Worm (Caenorhabditis elegans) whole organism, L4 larva: ENCODE measurements around the gene T28D9.1.

Source experiments
- D1046.2 ChIP-seq: fragments of 200-800 bp; sonication (Bioruptor generic); IDR thresholded peaks from 2 replicates; pipeline ENCODE4 v1.3.6; 2022; ENCODE audit warnings: missing genetic modification characterization, missing compliant biosample characterization
- F10B5.3 ChIP-seq: sonication (generic microtip); optimal IDR thresholded peaks from 2 replicates; lab custom pipeline; 2016; ENCODE audit warnings: mild to moderate bottlenecking, missing genetic modification characterization, missing compliant biosample characterization
- F26F4.8 ChIP-seq: fragments of 200-800 bp; sonication (Bioruptor generic); conservative IDR thresholded peaks from 2 replicates; pipeline ENCODE4 v1.3.6; 2022; ENCODE audit warnings: missing genetic modification characterization, missing compliant biosample characterization
- F37D6.2 ChIP-seq: sonication (generic microtip); optimal IDR thresholded peaks from 2 replicates; lab custom pipeline; 2016; ENCODE audit warnings: mild to moderate bottlenecking, missing genetic modification characterization, missing compliant biosample characterization
- F44E2.7 ChIP-seq: fragments of 200-800 bp; sonication (Bioruptor generic); IDR thresholded peaks from 2 replicates; pipeline ENCODE4 v2.1.2; 2022; ENCODE audit warnings: missing genetic modification characterization, missing compliant biosample characterization
- R02D3.7 ChIP-seq: fragments of 150-350 bp; sonication (generic microtip); optimal IDR thresholded peaks from 3 replicates; lab custom pipeline; 2014; ENCODE audit warnings: missing biosample characterization, missing genetic modification characterization
- T26A8.4 ChIP-seq: fragments of 200-800 bp; sonication (Bioruptor generic); IDR thresholded peaks from 2 replicates; pipeline ENCODE4 v1.3.6; 2022; ENCODE audit warnings: missing genetic modification characterization, missing compliant biosample characterization
- Y105C5A.15 ChIP-seq: fragments of 200-800 bp; sonication (Bioruptor generic); IDR thresholded peaks from 2 replicates; pipeline ENCODE4 v1.3.6; 2022; ENCODE audit warnings: missing genetic modification characterization, missing compliant biosample characterization
- ZK337.2 ChIP-seq: fragments of 200-800 bp; sonication (Bioruptor generic); IDR thresholded peaks from 2 replicates; pipeline ENCODE4 v1.3.6; 2022; ENCODE audit warnings: missing genetic modification reagents, missing genetic modification characterization, missing compliant biosample characterization
- ZK546.5 ChIP-seq, 2 experiments: sonication (generic microtip); optimal IDR thresholded peaks; 2 replicates each; lab custom pipeline; 2017; ENCODE audit warnings: missing biosample characterization in 2 of 2, missing genetic modification characterization in 2 of 2
- aha-1 ChIP-seq: fragments of 150-350 bp; peaks from one replicate; lab custom pipeline; 2014; ENCODE audit warnings: missing biosample characterization, missing genetic modification characterization
- aly-2 ChIP-seq: sonication (generic microtip); optimal IDR thresholded peaks from 2 replicates; lab custom pipeline; 2018; ENCODE audit warnings: missing biosample characterization, missing genetic modification characterization
- ceh-20 ChIP-seq: fragments of 200-800 bp; sonication (Bioruptor generic); IDR thresholded peaks from 2 replicates; pipeline ENCODE4 v1.3.6; 2022; ENCODE audit warnings: missing genetic modification reagents, missing genetic modification characterization, missing compliant biosample characterization
- ceh-32 ChIP-seq: sonication (generic microtip); optimal IDR thresholded peaks from 2 replicates; lab custom pipeline; 2016; ENCODE audit warnings: mild to moderate bottlenecking, missing genetic modification characterization, missing compliant biosample characterization; ENCODE audit not compliant: poor library complexity
- ctbp-1 ChIP-seq: fragments of 200-800 bp; sonication (Bioruptor generic); IDR thresholded peaks from 2 replicates; pipeline ENCODE4 v1.3.6; 2022; ENCODE audit warnings: missing genetic modification reagents, missing genetic modification characterization, missing compliant biosample characterization
- dmd-6 ChIP-seq: fragments of 200-800 bp; sonication (Bioruptor generic); IDR thresholded peaks from 2 replicates; pipeline ENCODE4 v1.3.6; 2022; ENCODE audit warnings: missing genetic modification reagents, missing genetic modification characterization, missing compliant biosample characterization
- dpl-1 ChIP-seq: fragments of 150-350 bp; optimal IDR thresholded peaks from 2 replicates; lab custom pipeline; 2014; ENCODE audit warnings: missing biosample characterization, missing genetic modification reagents, missing genetic modification characterization
- duxl-1 ChIP-seq: sonication (generic microtip); optimal IDR thresholded peaks from 2 replicates; lab custom pipeline; 2016; ENCODE audit warnings: mild to moderate bottlenecking, missing genetic modification characterization, moderate library complexity, missing compliant biosample characterization; ENCODE audit not compliant: poor library complexity
- egl-43 ChIP-seq: fragments of 200-800 bp; sonication (Bioruptor generic); IDR thresholded peaks from 2 replicates; pipeline ENCODE4 v1.3.6; 2022; ENCODE audit warnings: missing genetic modification reagents, missing genetic modification characterization, missing compliant biosample characterization
- gei-8 ChIP-seq: fragments of 200-800 bp; sonication (Bioruptor generic); optimal IDR thresholded peaks from 2 replicates; lab custom pipeline; 2018; ENCODE audit warnings: mild to moderate bottlenecking, missing genetic modification characterization, missing compliant biosample characterization
- hif-1 ChIP-seq, 2 experiments: sonication (generic microtip); optimal IDR thresholded peaks; 2 replicates each; lab custom pipeline; 2016 to 2017; ENCODE audit warnings: missing compliant biosample characterization in 2 of 2, missing genetic modification characterization in 2 of 2, missing genetic modification reagents in 2 of 2, missing genotype in 2 of 2, mild to moderate bottlenecking in 1 of 2
- hlh-11 ChIP-seq: fragments of 200-800 bp; sonication (Bioruptor generic); optimal IDR thresholded peaks from 2 replicates; lab custom pipeline; 2018; ENCODE audit warnings: mild to moderate bottlenecking, missing genetic modification characterization, missing compliant biosample characterization
- hlh-30 ChIP-seq: sonication (generic microtip); optimal IDR thresholded peaks from 2 replicates; lab custom pipeline; 2017; ENCODE audit warnings: antibody characterized with exemption, mild to moderate bottlenecking, missing genetic modification characterization, missing compliant biosample characterization; ENCODE audit not compliant: insufficient read depth
- hmg-1.1 ChIP-seq: fragments of 200-800 bp; sonication (Bioruptor generic); IDR thresholded peaks from 2 replicates; pipeline ENCODE4 v1.3.6; 2022; ENCODE audit warnings: missing genetic modification reagents, missing genetic modification characterization, missing compliant biosample characterization
- lim-7 ChIP-seq: fragments of 200-800 bp; sonication (Bioruptor generic); IDR thresholded peaks from 2 replicates; pipeline ENCODE4 v1.3.6; 2022; ENCODE audit warnings: missing genetic modification characterization, missing compliant biosample characterization
- lin-13 ChIP-seq: fragments of 150-350 bp; optimal IDR thresholded peaks from 2 replicates; lab custom pipeline; 2014; ENCODE audit warnings: missing biosample characterization, missing genetic modification reagents, missing genetic modification characterization
- lin-38 ChIP-seq: fragments of 200-800 bp; sonication (Bioruptor generic); IDR thresholded peaks from 2 replicates; pipeline ENCODE4 v1.3.6; 2022; ENCODE audit warnings: missing genetic modification reagents, missing genetic modification characterization, missing compliant biosample characterization
- lsy-2 ChIP-seq, 2 experiments: fragments of 150-350 bp in 1 of 2; sonication (generic microtip) in 1 of 2; optimal IDR thresholded peaks; 2 replicates each; lab custom pipeline; 2014 to 2017; ENCODE audit warnings: missing biosample characterization in 2 of 2, missing genetic modification characterization in 2 of 2
- madf-5 ChIP-seq, 2 experiments: fragments of 200-800 bp; sonication (Bioruptor generic); IDR thresholded peaks; 2 replicates each; pipeline ENCODE4 v1.3.6; 2022; ENCODE audit warnings: missing compliant biosample characterization in 2 of 2, missing genetic modification characterization in 2 of 2
- mdl-1 ChIP-seq, 2 experiments: fragments of 150-350 bp in 1 of 2; sonication (generic microtip) in 1 of 2; optimal IDR thresholded peaks; 2 replicates each; lab custom pipeline; 2014 to 2017; ENCODE audit warnings: missing biosample characterization in 2 of 2, missing genetic modification characterization in 2 of 2
- mep-1 ChIP-seq: fragments of 150-350 bp; sonication (generic microtip); optimal IDR thresholded peaks from 3 replicates; lab custom pipeline; 2014; ENCODE audit warnings: missing biosample characterization, missing genetic modification characterization
- mes-2 ChIP-seq: sonication (generic microtip); optimal IDR thresholded peaks from 2 replicates; lab custom pipeline; 2016; ENCODE audit warnings: missing genotype, mild to moderate bottlenecking, missing genetic modification characterization, missing compliant biosample characterization; ENCODE audit not compliant: poor library complexity, severe bottlenecking
- mxl-2 ChIP-seq: fragments of 200-800 bp; sonication (Bioruptor generic); conservative IDR thresholded peaks from 2 replicates; pipeline ENCODE4 v1.3.6; 2022; ENCODE audit warnings: missing genetic modification reagents, missing genetic modification characterization, missing compliant biosample characterization
- mxl-3 ChIP-seq: fragments of 200-800 bp; sonication (Bioruptor generic); optimal IDR thresholded peaks from 2 replicates; lab custom pipeline; 2018; ENCODE audit warnings: mild to moderate bottlenecking, missing genetic modification characterization, missing compliant biosample characterization
- nhr-11 ChIP-seq: fragments of 150-350 bp; optimal IDR thresholded peaks from 2 replicates; lab custom pipeline; 2014; ENCODE audit warnings: missing biosample characterization, missing genetic modification characterization
- nhr-42 ChIP-seq: fragments of 200-800 bp; sonication (Bioruptor generic); IDR thresholded peaks from 2 replicates; pipeline ENCODE4 v1.3.6; 2022; ENCODE audit warnings: missing genetic modification characterization, missing compliant biosample characterization
- nhr-48 ChIP-seq: sonication (generic microtip); optimal IDR thresholded peaks from 2 replicates; lab custom pipeline; 2016; ENCODE audit warnings: mild to moderate bottlenecking, missing genetic modification characterization, missing compliant biosample characterization
- php-3 ChIP-seq: fragments of 200-800 bp; sonication (Bioruptor generic); IDR thresholded peaks from 2 replicates; pipeline ENCODE4 v1.3.6; 2022; ENCODE audit warnings: missing genetic modification reagents, missing genetic modification characterization, missing compliant biosample characterization
- rbr-2 ChIP-seq: sonication (generic microtip); optimal IDR thresholded peaks from 2 replicates; lab custom pipeline; 2016; ENCODE audit warnings: missing genotype, missing genetic modification characterization, missing compliant biosample characterization
- set-16 ChIP-seq: fragments of 200-800 bp; sonication (Bioruptor generic); IDR thresholded peaks from 2 replicates; pipeline ENCODE4 v1.3.6; 2022; ENCODE audit warnings: missing genetic modification reagents, missing genetic modification characterization, missing compliant biosample characterization
- snpc-1.2 ChIP-seq: fragments of 200-800 bp; sonication (Bioruptor generic); IDR thresholded peaks from 2 replicates; pipeline ENCODE4 v1.3.6; 2022; ENCODE audit warnings: missing genetic modification reagents, missing genetic modification characterization, missing compliant biosample characterization
- snpc-4 ChIP-seq: fragments of 150-350 bp; optimal IDR thresholded peaks from 2 replicates; lab custom pipeline; 2014; ENCODE audit warnings: missing biosample characterization, missing genetic modification characterization
- spr-1 ChIP-seq: sonication (generic microtip); optimal IDR thresholded peaks from 2 replicates; lab custom pipeline; 2016; ENCODE audit warnings: mild to moderate bottlenecking, missing genetic modification characterization, missing compliant biosample characterization
- tag-97 ChIP-seq: fragments of 200-800 bp; sonication (Bioruptor generic); IDR thresholded peaks from 2 replicates; pipeline ENCODE4 v1.3.6; 2022; ENCODE audit warnings: missing genetic modification characterization, missing compliant biosample characterization
- tra-1 ChIP-seq: fragments of 200-800 bp; sonication (Bioruptor generic); IDR thresholded peaks from 2 replicates; pipeline ENCODE4 v1.3.6; 2022; ENCODE audit warnings: missing genetic modification reagents, missing genetic modification characterization, missing compliant biosample characterization
- unc-39 ChIP-seq: sonication (generic microtip); optimal IDR thresholded peaks from 2 replicates; lab custom pipeline; 2017; ENCODE audit warnings: missing biosample characterization, missing genetic modification characterization
- unc-62 ChIP-seq, 3 experiments: fragments of 150-350 bp in 1 of 3; sonication (generic microtip); optimal IDR thresholded peaks in 2 of 3; peaks in 1 of 3; 1 replicate in 1 of 3; 2 replicates in 2 of 3; lab custom pipeline; 2014 to 2017; ENCODE audit warnings: missing biosample characterization in 3 of 3, missing genetic modification characterization in 3 of 3, missing genetic modification reagents in 3 of 3, missing genotype in 1 of 3
- vab-7 ChIP-seq: fragments of 200-800 bp; sonication (Bioruptor generic); IDR thresholded peaks from 2 replicates; pipeline ENCODE4 v1.3.6; 2022; ENCODE audit warnings: missing genetic modification reagents, missing genetic modification characterization, missing compliant biosample characterization

T28D9.1 gene

ce11 chrII:6491817-6492452 is at the start of gene T28D9.1, which contains the start of gene T28D9.11:
T28D9.1 (plus strand) TSS chrII:6492402.
T28D9.11 (minus strand) TSS chrII:6491993.
- TF ChIP-seq T26A8.4 (GFP tag; lab: Robert Waterston, UW) (0 out of 2 replicates have a peak, but pooled peaks have one; percentile 40), D1046.2 (GFP tag; lab: Robert Waterston, UW) (0 out of 2 replicates have a peak, but pooled peaks have one; percentile 35), madf-5 (GFP tag; IDR thresholded peaks at IDR 0.05; lab: Robert Waterston, UW) (0 out of 4 replicates have a peak, but pooled peaks of 1 of the 2 experiments have one; percentile 32), lsy-2 (tag; optimal IDR thresholded peaks at IDR 0.05; lab: Kevin White, UChicago) (peak; percentile 70 to 77), mdl-1 (tag; optimal IDR thresholded peaks at IDR 0.05; lab: Kevin White, UChicago) (peak in 1 of 2 experiments; percentile 27), duxl-1 (no peak), ZK546.5 (tag; optimal IDR thresholded peaks at IDR 0.05; lab: Kevin White, UChicago) (no peak), hmg-1.1 (GFP tag; lab: Robert Waterston, UW) (peak; percentile 81), tra-1 (no peak), F10B5.3 (no peak), php-3 (GFP tag; lab: Robert Waterston, UW) (0 out of 2 replicates have a peak, but pooled peaks have one; percentile 36), hlh-11 (tag; lab: Kevin White, UChicago) (peak; percentile 77), dmd-6 (GFP tag; lab: Robert Waterston, UW) (peak; percentile 28; the same call in 1 of the 2 replicates), mxl-3 (GFP tag; lab: Kevin White, UChicago) (peak; percentile 69), unc-62 (GFP tag; optimal IDR thresholded peaks at IDR 0.05 in 1 of 2; lab: Kevin White, UChicago) (peak in 1 of 2 experiments; percentile 48), unc-62 (tag; optimal IDR thresholded peaks at IDR 0.05; lab: Kevin White, UChicago) (no peak), R02D3.7 (tag; lab: Kevin White, UChicago) (no peak), F44E2.7 (GFP tag; lab: Robert Waterston, UW) (0 out of 2 replicates have a peak, but pooled peaks have one; percentile 56), Y105C5A.15 (GFP tag; lab: Robert Waterston, UW) (no peak), ZK337.2 (GFP tag; lab: Robert Waterston, UW) (no peak), set-16 (GFP tag; lab: Robert Waterston, UW) (peak; percentile 97), aha-1 (tag; lab: Kevin White, UChicago) (peak; percentile 73), unc-39 (tag; lab: Kevin White, UChicago) (no peak), nhr-42 (GFP tag; lab: Robert Waterston, UW) (peak; percentile 60; the same call in 1 of the 2 replicates), ceh-20 (GFP tag; lab: Robert Waterston, UW) (peak; percentile 63), lim-7 (GFP tag; lab: Robert Waterston, UW) (peak; percentile 71), hlh-30 (tag; lab: Kevin White, UChicago) (peak; percentile 22), gei-8 (GFP tag; lab: Kevin White, UChicago) (no peak), F26F4.8 (no peak), rbr-2 (tag; lab: Kevin White, UChicago) (peak; percentile 64), aly-2 (tag; lab: Kevin White, UChicago) (no peak), egl-43 (GFP tag; lab: Robert Waterston, UW) (peak; percentile 82), mxl-2 (GFP tag; lab: Robert Waterston, UW) (no peak), hif-1 (tag; optimal IDR thresholded peaks at IDR 0.05; lab: Kevin White, UChicago) (peak in 1 of 2 experiments; percentile 58), snpc-4 (tag; lab: Kevin White, UChicago) (peak; percentile 65), spr-1 (tag; lab: Kevin White, UChicago) (peak; percentile 4), vab-7 (GFP tag; lab: Robert Waterston, UW) (peak; percentile 41; the same call in 1 of the 2 replicates), ceh-32 (tag; lab: Kevin White, UChicago) (no peak), mep-1 (peak; percentile 85), snpc-1.2 (0 out of 2 replicates have a peak, but pooled peaks have one; percentile 23), tag-97 (GFP tag; lab: Robert Waterston, UW) (no peak), nhr-11 (tag; lab: Kevin White, UChicago) (peak; percentile 49), lin-13 (GFP tag; lab: Kevin White, UChicago) (peak; percentile 68), ctbp-1 (GFP tag; lab: Robert Waterston, UW) (peak; percentile 73), mes-2 (tag; lab: Kevin White, UChicago) (peak; percentile 61), dpl-1 (GFP tag; lab: Kevin White, UChicago) (peak; percentile 44), lin-38 (GFP tag; lab: Robert Waterston, UW) (peak; percentile 44), nhr-48 (peak; percentile 8), F37D6.2 (tag; lab: Kevin White, UChicago) (peak; percentile 71)
